Worm (Caenorhabditis elegans) whole organism, L4 larva: ENCODE results near the gene C46C2.6.

Source experiments
- Y105C5A.15 ChIP-seq: fragments of 200-800 bp; sonication (Bioruptor generic); IDR thresholded peaks from 2 replicates; pipeline ENCODE4 v1.3.6; 2022; ENCODE audit warnings: missing genetic modification characterization, missing compliant biosample characterization
- Y48G9A.11 ChIP-seq: fragments of 200-800 bp; sonication (Bioruptor generic); IDR thresholded peaks from 2 replicates; pipeline ENCODE4 v1.3.6; 2022; ENCODE audit warnings: missing genetic modification reagents, missing genetic modification characterization, missing compliant biosample characterization
- aha-1 ChIP-seq: fragments of 150-350 bp; peaks from one replicate; lab custom pipeline; 2014; ENCODE audit warnings: missing biosample characterization, missing genetic modification characterization
- ceh-20 ChIP-seq: fragments of 200-800 bp; sonication (Bioruptor generic); IDR thresholded peaks from 2 replicates; pipeline ENCODE4 v1.3.6; 2022; ENCODE audit warnings: missing genetic modification reagents, missing genetic modification characterization, missing compliant biosample characterization
- ceh-82 ChIP-seq: sonication (generic microtip); optimal IDR thresholded peaks from 2 replicates; lab custom pipeline; 2017; ENCODE audit warnings: missing biosample characterization, missing genetic modification characterization
- ctbp-1 ChIP-seq: fragments of 200-800 bp; sonication (Bioruptor generic); IDR thresholded peaks from 2 replicates; pipeline ENCODE4 v1.3.6; 2022; ENCODE audit warnings: missing genetic modification reagents, missing genetic modification characterization, missing compliant biosample characterization
- daf-12 ChIP-seq: fragments of 150-350 bp; optimal IDR thresholded peaks from 2 replicates; lab custom pipeline; 2014; ENCODE audit warnings: missing biosample characterization, missing genetic modification reagents, missing genetic modification characterization
- daf-16 ChIP-seq, 3 experiments: sonication (generic microtip); optimal IDR thresholded peaks; 2 replicates each; lab custom pipeline; 2016 to 2017; ENCODE audit warnings: missing genetic modification characterization in 3 of 3, missing genetic modification reagents in 3 of 3, mild to moderate bottlenecking in 2 of 3, missing compliant biosample characterization in 2 of 3, missing biosample characterization in 1 of 3, moderate library complexity in 1 of 3
- daf-19 ChIP-seq: fragments of 200-800 bp; sonication (Bioruptor generic); conservative IDR thresholded peaks from 2 replicates; pipeline ENCODE4 v1.3.6; 2022; ENCODE audit warnings: missing genetic modification characterization, missing compliant biosample characterization
- dmd-6 ChIP-seq: fragments of 200-800 bp; sonication (Bioruptor generic); IDR thresholded peaks from 2 replicates; pipeline ENCODE4 v1.3.6; 2022; ENCODE audit warnings: missing genetic modification reagents, missing genetic modification characterization, missing compliant biosample characterization
- egl-27 ChIP-seq: sonication (generic microtip); optimal IDR thresholded peaks from 3 replicates; lab custom pipeline; 2017; ENCODE audit warnings: missing biosample characterization, missing genetic modification reagents, missing genetic modification characterization
- fkh-10 ChIP-seq: fragments of 150-350 bp; optimal IDR thresholded peaks from 2 replicates; lab custom pipeline; 2014; ENCODE audit warnings: missing biosample characterization, missing genetic modification reagents, missing genetic modification characterization
- gei-8 ChIP-seq: fragments of 200-800 bp; sonication (Bioruptor generic); optimal IDR thresholded peaks from 2 replicates; lab custom pipeline; 2018; ENCODE audit warnings: mild to moderate bottlenecking, missing genetic modification characterization, missing compliant biosample characterization
- hif-1 ChIP-seq, 2 experiments: sonication (generic microtip); optimal IDR thresholded peaks; 2 replicates each; lab custom pipeline; 2016 to 2017; ENCODE audit warnings: missing compliant biosample characterization in 2 of 2, missing genetic modification characterization in 2 of 2, missing genetic modification reagents in 2 of 2, missing genotype in 2 of 2, mild to moderate bottlenecking in 1 of 2
- hlh-30 ChIP-seq: sonication (generic microtip); optimal IDR thresholded peaks from 2 replicates; lab custom pipeline; 2017; ENCODE audit warnings: antibody characterized with exemption, mild to moderate bottlenecking, missing genetic modification characterization, missing compliant biosample characterization; ENCODE audit not compliant: insufficient read depth
- hmg-1.1 ChIP-seq: fragments of 200-800 bp; sonication (Bioruptor generic); IDR thresholded peaks from 2 replicates; pipeline ENCODE4 v1.3.6; 2022; ENCODE audit warnings: missing genetic modification reagents, missing genetic modification characterization, missing compliant biosample characterization
- jun-1 ChIP-seq: fragments of 150-350 bp; optimal IDR thresholded peaks from 2 replicates; lab custom pipeline; 2014; ENCODE audit warnings: missing biosample characterization, missing genetic modification reagents, missing genetic modification characterization
- lim-7 ChIP-seq: fragments of 200-800 bp; sonication (Bioruptor generic); IDR thresholded peaks from 2 replicates; pipeline ENCODE4 v1.3.6; 2022; ENCODE audit warnings: missing genetic modification characterization, missing compliant biosample characterization
- lir-3 ChIP-seq: sonication (generic microtip); optimal IDR thresholded peaks from 2 replicates; lab custom pipeline; 2016; ENCODE audit warnings: mild to moderate bottlenecking, missing genetic modification characterization, missing compliant biosample characterization
- lsy-2 ChIP-seq, 2 experiments: fragments of 150-350 bp in 1 of 2; sonication (generic microtip) in 1 of 2; optimal IDR thresholded peaks; 2 replicates each; lab custom pipeline; 2014 to 2017; ENCODE audit warnings: missing biosample characterization in 2 of 2, missing genetic modification characterization in 2 of 2
- madf-5 ChIP-seq, 2 experiments: fragments of 200-800 bp; sonication (Bioruptor generic); IDR thresholded peaks; 2 replicates each; pipeline ENCODE4 v1.3.6; 2022; ENCODE audit warnings: missing compliant biosample characterization in 2 of 2, missing genetic modification characterization in 2 of 2
- madf-9 ChIP-seq: fragments of 200-800 bp; sonication (Bioruptor generic); conservative IDR thresholded peaks from 2 replicates; pipeline ENCODE4 v1.3.6; 2022; ENCODE audit warnings: missing genetic modification reagents, missing genetic modification characterization, missing compliant biosample characterization
- mdl-1 ChIP-seq, 2 experiments: fragments of 150-350 bp in 1 of 2; sonication (generic microtip) in 1 of 2; optimal IDR thresholded peaks; 2 replicates each; lab custom pipeline; 2014 to 2017; ENCODE audit warnings: missing biosample characterization in 2 of 2, missing genetic modification characterization in 2 of 2
- mdt-29 ChIP-seq: fragments of 200-800 bp; sonication (Bioruptor generic); IDR thresholded peaks from 2 replicates; pipeline ENCODE4 v1.3.6; 2022; ENCODE audit warnings: missing genetic modification reagents, missing genetic modification characterization, missing compliant biosample characterization
- mep-1 ChIP-seq: fragments of 150-350 bp; sonication (generic microtip); optimal IDR thresholded peaks from 3 replicates; lab custom pipeline; 2014; ENCODE audit warnings: missing biosample characterization, missing genetic modification characterization
- mes-2 ChIP-seq: sonication (generic microtip); optimal IDR thresholded peaks from 2 replicates; lab custom pipeline; 2016; ENCODE audit warnings: missing genotype, mild to moderate bottlenecking, missing genetic modification characterization, missing compliant biosample characterization; ENCODE audit not compliant: poor library complexity, severe bottlenecking
- mxl-3 ChIP-seq: fragments of 200-800 bp; sonication (Bioruptor generic); optimal IDR thresholded peaks from 2 replicates; lab custom pipeline; 2018; ENCODE audit warnings: mild to moderate bottlenecking, missing genetic modification characterization, missing compliant biosample characterization
- nhr-10 ChIP-seq: fragments of 150-350 bp; optimal IDR thresholded peaks from 2 replicates; lab custom pipeline; 2014; ENCODE audit warnings: missing biosample characterization, missing genetic modification characterization
- nhr-102 ChIP-seq: sonication (generic microtip); optimal IDR thresholded peaks from 2 replicates; lab custom pipeline; 2016; ENCODE audit warnings: mild to moderate bottlenecking, missing genetic modification characterization, moderate library complexity, missing compliant biosample characterization
- nhr-111 ChIP-seq: fragments of 200-800 bp; sonication (Bioruptor generic); optimal IDR thresholded peaks from 2 replicates; lab custom pipeline; 2018; ENCODE audit warnings: mild to moderate bottlenecking, missing genetic modification characterization, missing compliant biosample characterization
- nhr-25 ChIP-seq: sonication (generic microtip); optimal IDR thresholded peaks from 2 replicates; lab custom pipeline; 2017; ENCODE audit warnings: missing genetic modification characterization, mild to moderate bottlenecking, missing compliant biosample characterization, antibody characterized with exemption, moderate library complexity, borderline replicate concordance; ENCODE audit not compliant: insufficient read depth
- nhr-42 ChIP-seq: fragments of 200-800 bp; sonication (Bioruptor generic); IDR thresholded peaks from 2 replicates; pipeline ENCODE4 v1.3.6; 2022; ENCODE audit warnings: missing genetic modification characterization, missing compliant biosample characterization
- nhr-6 ChIP-seq: fragments of 150-350 bp; optimal IDR thresholded peaks from 2 replicates; lab custom pipeline; 2014; ENCODE audit warnings: missing biosample characterization, missing genetic modification characterization
- php-3 ChIP-seq: fragments of 200-800 bp; sonication (Bioruptor generic); IDR thresholded peaks from 2 replicates; pipeline ENCODE4 v1.3.6; 2022; ENCODE audit warnings: missing genetic modification reagents, missing genetic modification characterization, missing compliant biosample characterization
- pqm-1 ChIP-seq: sonication (generic microtip); optimal IDR thresholded peaks from 2 replicates; lab custom pipeline; 2017; ENCODE audit warnings: missing biosample characterization, missing genetic modification characterization
- rbr-2 ChIP-seq: sonication (generic microtip); optimal IDR thresholded peaks from 2 replicates; lab custom pipeline; 2016; ENCODE audit warnings: missing genotype, missing genetic modification characterization, missing compliant biosample characterization
- skn-1 ChIP-seq: fragments of 150-350 bp; optimal IDR thresholded peaks from 2 replicates; lab custom pipeline; 2014; ENCODE audit warnings: missing biosample characterization, missing genetic modification characterization
- spr-3 ChIP-seq: fragments of 200-800 bp; sonication (Bioruptor generic); optimal IDR thresholded peaks from 2 replicates; lab custom pipeline; 2018; ENCODE audit warnings: mild to moderate bottlenecking, missing genetic modification characterization, missing compliant biosample characterization
- unc-39 ChIP-seq: sonication (generic microtip); optimal IDR thresholded peaks from 2 replicates; lab custom pipeline; 2017; ENCODE audit warnings: missing biosample characterization, missing genetic modification characterization
- unc-62 ChIP-seq, 3 experiments: fragments of 150-350 bp in 1 of 3; sonication (generic microtip); optimal IDR thresholded peaks in 2 of 3; peaks in 1 of 3; 1 replicate in 1 of 3; 2 replicates in 2 of 3; lab custom pipeline; 2014 to 2017; ENCODE audit warnings: missing biosample characterization in 3 of 3, missing genetic modification characterization in 3 of 3, missing genetic modification reagents in 3 of 3, missing genotype in 1 of 3
- zfp-2 ChIP-seq: sonication (generic microtip); optimal IDR thresholded peaks from 2 replicates; lab custom pipeline; 2016; ENCODE audit warnings: mild to moderate bottlenecking, missing genetic modification characterization, missing compliant biosample characterization
- zip-11 ChIP-seq: fragments of 200-800 bp; sonication (Bioruptor generic); IDR thresholded peaks from 2 replicates; pipeline ENCODE4 v1.3.6; 2022; ENCODE audit warnings: missing genetic modification characterization, missing compliant biosample characterization
- zip-2 ChIP-seq: fragments of 150-350 bp; optimal IDR thresholded peaks from 2 replicates; lab custom pipeline; 2014; ENCODE audit warnings: missing biosample characterization, missing genetic modification characterization

Gene C46C2.6

ce11 chrIV:9214823-9215222 is 2.6 kb downstream of the C46C2.6 start:
- TF ChIP-seq unc-62 (GFP tag; optimal IDR thresholded peaks at IDR 0.05 in 1 of 2; lab: Kevin White, UChicago) (peak in 1 of 2 experiments; percentile 94), unc-62 (tag; optimal IDR thresholded peaks at IDR 0.05; lab: Kevin White, UChicago) (no peak), Y105C5A.15 (GFP tag; lab: Robert Waterston, UW) (no peak)

- TF ChIP-seq lsy-2 (tag; optimal IDR thresholded peaks at IDR 0.05; lab: Kevin White, UChicago) (peak in 1 of 2 experiments; percentile 26), aha-1 (peak; percentile 97), hif-1 (tag; optimal IDR thresholded peaks at IDR 0.05; lab: Kevin White, UChicago) (peak in 1 of 2 experiments; percentile 95), spr-3 (GFP tag; lab: Kevin White, UChicago) (no peak), nhr-111 (GFP tag; lab: Kevin White, UChicago) (no peak)
Observed at ce11 chrIV:9215824-9216223, 3.6 kb downstream of the C46C2.6 start.

- TF ChIP-seq aha-1 (peak; percentile 99), mxl-3 (GFP tag; lab: Kevin White, UChicago) (peak; percentile 19), jun-1 (tag; lab: Kevin White, UChicago) (no peak), lsy-2 (tag; optimal IDR thresholded peaks at IDR 0.05; lab: Kevin White, UChicago) (peak; percentile 12 to 58), Y48G9A.11 (GFP tag; lab: Robert Waterston, UW) (no peak), egl-27 (no peak), madf-9 (no peak), dmd-6 (GFP tag; lab: Robert Waterston, UW) (no peak), hif-1 (tag; optimal IDR thresholded peaks at IDR 0.05; lab: Kevin White, UChicago) (peak in 1 of 2 experiments; percentile 36), mdt-29 (GFP tag; lab: Robert Waterston, UW) (no peak), mdl-1 (tag; optimal IDR thresholded peaks at IDR 0.05; lab: Kevin White, UChicago) (peak in 1 of 2 experiments; percentile 92), ceh-20 (GFP tag; lab: Robert Waterston, UW) (0 out of 2 replicates have a peak, but pooled peaks have one; percentile 32), nhr-42 (GFP tag; lab: Robert Waterston, UW) (no peak), nhr-25 (tag; lab: Kevin White, UChicago) (no peak), rbr-2 (tag; lab: Kevin White, UChicago) (peak; percentile 27), pqm-1 (no peak), spr-3 (GFP tag; lab: Kevin White, UChicago) (no peak), zip-2 (tag; lab: Kevin White, UChicago) (no peak), hlh-30 (tag; lab: Kevin White, UChicago) (peak; percentile 60), madf-5 (GFP tag; IDR thresholded peaks at IDR 0.05; lab: Robert Waterston, UW) (no peak), mes-2 (tag; lab: Kevin White, UChicago) (peak; percentile 60), daf-16 (GFP tag; optimal IDR thresholded peaks at IDR 0.05; lab: Kevin White, UChicago) (no peak), daf-16 (tag; optimal IDR thresholded peaks at IDR 0.05; lab: Kevin White, UChicago) (no peak), fkh-10 (GFP tag; lab: Kevin White, UChicago) (peak; percentile 6), lir-3 (tag; lab: Kevin White, UChicago) (no peak), nhr-102 (tag; lab: Kevin White, UChicago) (no peak), mep-1 (tag; lab: Kevin White, UChicago) (peak; percentile 45)
Observed at ce11 chrIV:9216437-9216836, 4.2 kb downstream of the C46C2.6 start.

ce11 chrIV:9216956-9217355 is 4.7 kb downstream of the C46C2.6 start:
- TF ChIP-seq daf-12 (tag; lab: Kevin White, UChicago): no peak
- TF ChIP-seq nhr-6: no peak
- TF ChIP-seq zip-11: no peak
- peak; percentile 67 for TF ChIP-seq pqm-1
- TF ChIP-seq unc-62 (GFP tag; optimal IDR thresholded peaks at IDR 0.05 in 1 of 2; lab: Kevin White, UChicago): peak in 1 of 2 experiments; percentile 45
- TF ChIP-seq unc-62 (tag; optimal IDR thresholded peaks at IDR 0.05; lab: Kevin White, UChicago): no peak
- TF ChIP-seq nhr-10: no peak
- no peak for TF ChIP-seq gei-8
- TF ChIP-seq ceh-82 (tag; lab: Kevin White, UChicago): no peak
- TF ChIP-seq Y48G9A.11 (GFP tag; lab: Robert Waterston, UW): no peak
- TF ChIP-seq skn-1 (tag; lab: Kevin White, UChicago): no peak
- no peak for TF ChIP-seq madf-5 (GFP tag; IDR thresholded peaks at IDR 0.05; lab: Robert Waterston, UW)
- no peak for TF ChIP-seq daf-19 (GFP tag; lab: Robert Waterston, UW)
- TF ChIP-seq hmg-1.1: no peak
- peak; percentile 18 for TF ChIP-seq hlh-30 (tag; lab: Kevin White, UChicago)
- TF ChIP-seq ctbp-1: no peak
- peak; percentile 26; the same call in 1 of the 2 replicates for TF ChIP-seq php-3 (GFP tag; lab: Robert Waterston, UW)
- no peak for TF ChIP-seq lim-7 (GFP tag; lab: Robert Waterston, UW)
- peak; percentile 13 for TF ChIP-seq aha-1
- no peak for TF ChIP-seq zfp-2
- TF ChIP-seq unc-39 (tag; lab: Kevin White, UChicago): no peak
